Worm (Caenorhabditis elegans) whole organism, young adult: ENCODE results near the gene clec-185.

ENCODE experiments used
- B0261.1 ChIP-seq: sonication (generic microtip); optimal IDR thresholded peaks from 2 replicates; lab custom pipeline; 2016; ENCODE audit warnings: mild to moderate bottlenecking, missing genetic modification characterization, moderate library complexity, missing compliant biosample characterization
- F57A8.1 ChIP-seq: fragments of 200-800 bp; sonication (Bioruptor generic); optimal IDR thresholded peaks from 2 replicates; lab custom pipeline; 2018; ENCODE audit warnings: mild to moderate bottlenecking, missing genetic modification characterization, moderate library complexity, missing compliant biosample characterization
- K11D2.4 ChIP-seq: fragments of 200-800 bp; sonication (Bioruptor generic); IDR thresholded peaks from 2 replicates; pipeline ENCODE4 v1.3.6; 2022; ENCODE audit warnings: missing genetic modification reagents, missing genetic modification characterization, missing compliant biosample characterization
- Y53F4B.3 ChIP-seq: fragments of 200-800 bp; sonication (Bioruptor generic); IDR thresholded peaks from 2 replicates; pipeline ENCODE4 v1.3.6; 2022; ENCODE audit warnings: missing genetic modification reagents, missing genetic modification characterization, missing compliant biosample characterization
- attf-3 ChIP-seq: fragments of 200-800 bp; sonication (Bioruptor generic); conservative IDR thresholded peaks from 2 replicates; pipeline ENCODE4 v1.3.6; 2022; ENCODE audit warnings: missing genetic modification reagents, missing genetic modification characterization, missing compliant biosample characterization
- ceh-27 ChIP-seq: fragments of 200-800 bp; sonication (Bioruptor generic); optimal IDR thresholded peaks from 2 replicates; lab custom pipeline; 2018; ENCODE audit warnings: mild to moderate bottlenecking, missing genetic modification characterization, moderate library complexity, missing compliant biosample characterization
- ceh-40 ChIP-seq: fragments of 200-800 bp; sonication (Bioruptor generic); IDR thresholded peaks from 2 replicates; pipeline ENCODE4 v1.3.6; 2022; ENCODE audit warnings: missing genetic modification characterization, missing compliant biosample characterization
- ceh-79 ChIP-seq: sonication (generic microtip); optimal IDR thresholded peaks from 2 replicates; lab custom pipeline; 2017; ENCODE audit warnings: mild to moderate bottlenecking, missing genetic modification characterization, missing compliant biosample characterization
- ceh-91 ChIP-seq: fragments of 200-800 bp; sonication (Bioruptor generic); IDR thresholded peaks from 2 replicates; pipeline ENCODE4 v1.3.6; 2022; ENCODE audit warnings: missing genetic modification reagents, missing genetic modification characterization, missing compliant biosample characterization
- dpl-1 ChIP-seq: fragments of 150-350 bp; optimal IDR thresholded peaks from 2 replicates; lab custom pipeline; 2014; ENCODE audit warnings: missing biosample characterization, missing genetic modification reagents, missing genetic modification characterization
- efl-1 ChIP-seq: fragments of 150-350 bp; optimal IDR thresholded peaks from 2 replicates; lab custom pipeline; 2014; ENCODE audit warnings: missing biosample characterization, missing genetic modification reagents, missing genetic modification characterization
- ets-4 ChIP-seq: fragments of 200-800 bp; sonication (Bioruptor generic); optimal IDR thresholded peaks from 2 replicates; lab custom pipeline; 2018; ENCODE audit warnings: mild to moderate bottlenecking, missing genetic modification characterization, missing compliant biosample characterization
- hmg-1.2 ChIP-seq: fragments of 200-800 bp; sonication (Bioruptor generic); IDR thresholded peaks from 2 replicates; pipeline ENCODE4 v1.3.6; 2022; ENCODE audit warnings: missing genetic modification reagents, missing genetic modification characterization, missing compliant biosample characterization
- hrde-1 ChIP-seq: sonication (generic microtip); optimal IDR thresholded peaks from 2 replicates; lab custom pipeline; 2016; ENCODE audit warnings: missing genetic modification characterization, mild to moderate bottlenecking, missing compliant biosample characterization, moderate library complexity, missing genotype, missing genetic modification reagents, borderline replicate concordance
- let-526 ChIP-seq: fragments of 200-800 bp; sonication (Bioruptor generic); IDR thresholded peaks from 2 replicates; pipeline ENCODE4 v1.3.6; 2022; ENCODE audit warnings: missing genetic modification reagents, missing genetic modification characterization, missing compliant biosample characterization
- lin-40 ChIP-seq: sonication (generic microtip); optimal IDR thresholded peaks from 2 replicates; lab custom pipeline; 2016; ENCODE audit warnings: missing genetic modification characterization, mild to moderate bottlenecking, missing compliant biosample characterization, missing genotype, missing genetic modification reagents
- mel-28 ChIP-seq: sonication (generic microtip); optimal IDR thresholded peaks from 2 replicates; lab custom pipeline; 2016; ENCODE audit warnings: borderline replicate concordance, mild to moderate bottlenecking, missing genetic modification characterization, missing compliant biosample characterization
- nhr-27 ChIP-seq: fragments of 200-800 bp; sonication (Bioruptor generic); optimal IDR thresholded peaks from 2 replicates; lab custom pipeline; 2018; ENCODE audit warnings: mild to moderate bottlenecking, missing genetic modification characterization, moderate library complexity, missing compliant biosample characterization
- rec-8 ChIP-seq, 2 experiments: sonication (generic microtip); optimal IDR thresholded peaks; 2 replicates each; lab custom pipeline; 2016; ENCODE audit warnings: mild to moderate bottlenecking in 2 of 2, missing genetic modification characterization in 2 of 2, missing genetic modification reagents in 2 of 2, missing genotype in 2 of 2, missing biosample characterization in 1 of 2, missing compliant biosample characterization in 1 of 2, moderate library complexity in 1 of 2
- unc-130 ChIP-seq: sonication (generic microtip); optimal IDR thresholded peaks from 2 replicates; lab custom pipeline; 2016; ENCODE audit warnings: missing genetic modification reagents, missing genetic modification characterization, missing compliant biosample characterization
- ztf-22 ChIP-seq: fragments of 200-800 bp; sonication (Bioruptor generic); optimal IDR thresholded peaks from 2 replicates; lab custom pipeline; 2018; ENCODE audit warnings: mild to moderate bottlenecking, missing genetic modification characterization, moderate library complexity, missing compliant biosample characterization
- ztf-25 ChIP-seq: fragments of 200-800 bp; sonication (Bioruptor generic); IDR thresholded peaks from 2 replicates; pipeline ENCODE4 v1.3.6; 2022; ENCODE audit warnings: missing genetic modification reagents, missing genetic modification characterization, missing compliant biosample characterization
- ztf-3 ChIP-seq: fragments of 200-800 bp; sonication (Bioruptor generic); optimal IDR thresholded peaks from 2 replicates; lab custom pipeline; 2018; ENCODE audit warnings: mild to moderate bottlenecking, missing genetic modification characterization, missing compliant biosample characterization

clec-185 gene

ce11 chrIV:12487194-12487593 is 48.7 kb downstream of the clec-185 start, which contains the start of gene sru-26:
sru-26 (plus strand) TSS chrIV:12487494.
- no peak for TF ChIP-seq ceh-40
- no peak for TF ChIP-seq nhr-27 (tag; lab: Kevin White, UChicago)
- no peak for TF ChIP-seq F57A8.1 (GFP tag; lab: Kevin White, UChicago)
- TF ChIP-seq dpl-1 (GFP tag; lab: Kevin White, UChicago) = no peak
- TF ChIP-seq ztf-25 (GFP tag; lab: Robert Waterston, UW) = no peak
- TF ChIP-seq Y53F4B.3 (GFP tag; lab: Robert Waterston, UW) = no peak
- TF ChIP-seq let-526 (GFP tag; lab: Robert Waterston, UW) = no peak
- no peak for TF ChIP-seq ceh-79 (tag; lab: Kevin White, UChicago)
- TF ChIP-seq K11D2.4 (GFP tag; lab: Robert Waterston, UW) = no peak

- TF ChIP-seq hmg-1.2 (GFP tag; lab: Robert Waterston, UW) (no peak), ztf-3 (no peak), B0261.1 (tag; lab: Kevin White, UChicago) (no peak), lin-40 (tag; lab: Kevin White, UChicago) (no peak), nhr-27 (tag; lab: Kevin White, UChicago) (no peak), rec-8 (tag; optimal IDR thresholded peaks at IDR 0.05; lab: Kevin White, UChicago) (no peak), attf-3 (GFP tag; lab: Robert Waterston, UW) (no peak), mel-28 (tag; lab: Kevin White, UChicago) (no peak), efl-1 (GFP tag; lab: Kevin White, UChicago) (no peak), ets-4 (GFP tag; lab: Kevin White, UChicago) (no peak), ceh-27 (GFP tag; lab: Kevin White, UChicago) (no peak), ceh-91 (GFP tag; lab: Robert Waterston, UW) (no peak), unc-130 (GFP tag; lab: Kevin White, UChicago) (no peak), hrde-1 (tag; lab: Kevin White, UChicago) (no peak), ztf-22 (GFP tag; lab: Kevin White, UChicago) (no peak)
These were observed 52.0 kb downstream of the clec-185 start, which contains the start of gene him-6 for ce11 chrIV:12490491-12490890. him-6 (plus strand) TSS chrIV:12490791.
